Worm (Caenorhabditis elegans) whole organism, L3 larva: Measurements from ENCODE around the gene rgs-3.

Experiments used
- ZK546.5 ChIP-seq: sonication (generic microtip); optimal IDR thresholded peaks from 2 replicates; lab custom pipeline; 2017; ENCODE audit warnings: missing biosample characterization, missing genetic modification characterization
- egl-5 ChIP-seq: fragments of 150-350 bp; optimal IDR thresholded peaks from 2 replicates; lab custom pipeline; 2017; ENCODE audit warnings: missing biosample characterization, missing genetic modification reagents, missing genetic modification characterization, inconsistent platforms
- nhr-11 ChIP-seq: fragments of 150-350 bp; optimal IDR thresholded peaks from 2 replicates; lab custom pipeline; 2014; ENCODE audit warnings: missing biosample characterization, missing genetic modification characterization
- nhr-12 ChIP-seq: fragments of 150-350 bp; optimal IDR thresholded peaks from 2 replicates; lab custom pipeline; 2014; ENCODE audit warnings: missing biosample characterization, missing genetic modification characterization
- nhr-76 ChIP-seq: fragments of 150-350 bp; sonication (generic microtip); optimal IDR thresholded peaks from 5 replicates; lab custom pipeline; 2014; ENCODE audit warnings: missing biosample characterization, missing genetic modification characterization
- unc-39 ChIP-seq: sonication (generic microtip); optimal IDR thresholded peaks from 4 replicates; lab custom pipeline; 2017; ENCODE audit warnings: missing biosample characterization, missing genetic modification characterization

DNA sequence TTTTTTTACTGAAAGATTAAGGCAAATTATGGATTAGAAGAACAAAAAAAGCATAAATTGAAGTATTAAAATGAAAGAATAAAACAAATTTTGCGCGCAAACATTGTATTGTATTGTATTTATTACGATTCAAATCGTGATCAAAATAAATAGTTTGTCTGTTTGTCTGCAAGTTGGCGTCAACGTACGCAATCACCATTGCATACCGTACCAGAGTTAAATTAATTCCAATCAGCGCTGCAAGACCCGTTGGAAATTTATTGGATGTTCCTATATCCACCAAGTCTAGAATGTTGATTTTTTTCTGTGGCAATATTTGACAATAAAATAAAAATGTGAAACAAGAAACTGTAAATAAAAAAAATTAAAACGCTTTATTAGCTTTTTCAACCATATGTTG is 13.6 kb downstream of the rgs-3 start, which contains the start of gene heri-1:
- TF ChIP-seq nhr-76 (no peak), unc-39 (tag; lab: Kevin White, UChicago) (no peak), ZK546.5 (no peak), nhr-12 (tag; lab: Kevin White, UChicago) (no peak), egl-5 (tag; lab: Kevin White, UChicago) (no peak), nhr-11 (tag; lab: Kevin White, UChicago) (no peak)
